Worm (Caenorhabditis elegans): ENCODE measurements around the gene eco-1.

ce11 chrIII:7381546-7382171 lies 22.8 kb upstream of the eco-1 start, which contains the start of the genes hmg-4 and T20B12.3:
- TF ChIP-seq lsy-2 (tag; optimal IDR thresholded peaks at IDR 0.05) (peak; percentile 94), hlh-1 (tag; optimal IDR thresholded peaks at IDR 0.05) (no peak), unc-62 (GFP tag; optimal IDR thresholded peaks at IDR 0.05) (no peak), nhr-237 (tag; optimal IDR thresholded peaks at IDR 0.05) (no peak)
